Worm (Caenorhabditis elegans) whole organism, young adult: ENCODE results near the gene Y54G11A.2.

Source experiments
- B0019.2 ChIP-seq: fragments of 200-800 bp; sonication (Bioruptor generic); conservative IDR thresholded peaks from 2 replicates; pipeline ENCODE4 v1.3.6; 2022; ENCODE audit warnings: missing genetic modification reagents, missing genetic modification characterization, missing compliant biosample characterization
- B0261.1 ChIP-seq: sonication (generic microtip); optimal IDR thresholded peaks from 2 replicates; lab custom pipeline; 2016; ENCODE audit warnings: mild to moderate bottlenecking, missing genetic modification characterization, moderate library complexity, missing compliant biosample characterization
- C06A6.2 ChIP-seq: fragments of 200-800 bp; sonication (Bioruptor generic); conservative IDR thresholded peaks from 2 replicates; pipeline ENCODE4 v1.3.6; 2022; ENCODE audit warnings: missing genetic modification characterization, missing compliant biosample characterization
- C17E4.6 ChIP-seq: fragments of 200-800 bp; sonication (Bioruptor generic); IDR thresholded peaks from 2 replicates; pipeline ENCODE4 v1.3.6; 2022; ENCODE audit warnings: missing genetic modification reagents, missing genetic modification characterization, missing compliant biosample characterization
- F22D6.2 ChIP-seq: sonication (generic microtip); optimal IDR thresholded peaks from 2 replicates; lab custom pipeline; 2016; ENCODE audit warnings: mild to moderate bottlenecking, missing genetic modification characterization, missing compliant biosample characterization
- F23B12.7 ChIP-seq: sonication (generic microtip); optimal IDR thresholded peaks from 2 replicates; lab custom pipeline; 2017; ENCODE audit warnings: missing genetic modification characterization, mild to moderate bottlenecking, missing compliant biosample characterization, antibody characterized with exemption, moderate library complexity; ENCODE audit not compliant: insufficient read depth
- F49E8.2 ChIP-seq: sonication (generic microtip); optimal IDR thresholded peaks from 3 replicates; lab custom pipeline; 2017; ENCODE audit warnings: missing genetic modification characterization, mild to moderate bottlenecking, missing compliant biosample characterization, antibody characterized with exemption, moderate library complexity; ENCODE audit not compliant: insufficient read depth
- K11D2.4 ChIP-seq: fragments of 200-800 bp; sonication (Bioruptor generic); IDR thresholded peaks from 2 replicates; pipeline ENCODE4 v1.3.6; 2022; ENCODE audit warnings: missing genetic modification reagents, missing genetic modification characterization, missing compliant biosample characterization
- Y53F4B.3 ChIP-seq: fragments of 200-800 bp; sonication (Bioruptor generic); IDR thresholded peaks from 2 replicates; pipeline ENCODE4 v1.3.6; 2022; ENCODE audit warnings: missing genetic modification reagents, missing genetic modification characterization, missing compliant biosample characterization
- Y67H2A.10 ChIP-seq: fragments of 200-800 bp; sonication (Bioruptor generic); conservative IDR thresholded peaks from 2 replicates; pipeline ENCODE4 v1.3.6; 2022; ENCODE audit warnings: missing genetic modification reagents, missing genetic modification characterization, missing compliant biosample characterization
- Y79H2A.3 ChIP-seq: fragments of 200-800 bp; sonication (Bioruptor generic); conservative IDR thresholded peaks from 2 replicates; pipeline ENCODE4 v1.3.6; 2022; ENCODE audit warnings: missing genetic modification reagents, missing genetic modification characterization, missing compliant biosample characterization
- aptf-2 ChIP-seq: fragments of 200-800 bp; sonication (Bioruptor generic); conservative IDR thresholded peaks from 2 replicates; pipeline ENCODE4 v1.3.6; 2022; ENCODE audit warnings: missing genetic modification reagents, missing genetic modification characterization, missing compliant biosample characterization
- atf-7 ChIP-seq: sonication (generic microtip); optimal IDR thresholded peaks from 2 replicates; lab custom pipeline; 2017; ENCODE audit warnings: mild to moderate bottlenecking, missing genetic modification characterization, missing compliant biosample characterization
- attf-5 ChIP-seq: fragments of 200-800 bp; sonication (Bioruptor generic); optimal IDR thresholded peaks from 2 replicates; lab custom pipeline; 2018; ENCODE audit warnings: mild to moderate bottlenecking, missing genetic modification characterization, missing compliant biosample characterization
- attf-6 ChIP-seq: fragments of 200-800 bp; sonication (Bioruptor generic); IDR thresholded peaks from 2 replicates; pipeline ENCODE4 v1.3.6; 2022; ENCODE audit warnings: missing genetic modification reagents, missing genetic modification characterization, missing compliant biosample characterization
- cebp-1 ChIP-seq, 2 experiments: fragments of 200-800 bp in 1 of 2; sonication (Bioruptor generic) in 1 of 2; sonication (generic microtip) in 1 of 2; IDR thresholded peaks in 1 of 2; optimal IDR thresholded peaks in 1 of 2; 2 replicates each; pipeline versions ENCODE4 v1.3.6 to Lab custom; 2017 to 2022; ENCODE audit warnings: missing compliant biosample characterization in 2 of 2, missing genetic modification characterization in 2 of 2, mild to moderate bottlenecking in 1 of 2, missing genetic modification reagents in 1 of 2, moderate library complexity in 1 of 2
- ceh-40 ChIP-seq: fragments of 200-800 bp; sonication (Bioruptor generic); IDR thresholded peaks from 2 replicates; pipeline ENCODE4 v1.3.6; 2022; ENCODE audit warnings: missing genetic modification characterization, missing compliant biosample characterization
- ceh-91 ChIP-seq: fragments of 200-800 bp; sonication (Bioruptor generic); IDR thresholded peaks from 2 replicates; pipeline ENCODE4 v1.3.6; 2022; ENCODE audit warnings: missing genetic modification reagents, missing genetic modification characterization, missing compliant biosample characterization
- dpff-1 ChIP-seq: sonication (generic microtip); optimal IDR thresholded peaks from 2 replicates; lab custom pipeline; 2017; ENCODE audit warnings: mild to moderate bottlenecking, missing genetic modification characterization, missing compliant biosample characterization
- dpl-1 ChIP-seq: fragments of 150-350 bp; optimal IDR thresholded peaks from 2 replicates; lab custom pipeline; 2014; ENCODE audit warnings: missing biosample characterization, missing genetic modification reagents, missing genetic modification characterization
- efl-1 ChIP-seq: fragments of 150-350 bp; optimal IDR thresholded peaks from 2 replicates; lab custom pipeline; 2014; ENCODE audit warnings: missing biosample characterization, missing genetic modification reagents, missing genetic modification characterization
- egrh-3 ChIP-seq: fragments of 200-800 bp; sonication (Bioruptor generic); IDR thresholded peaks from 2 replicates; pipeline ENCODE4 v1.3.6; 2022; ENCODE audit warnings: missing genetic modification reagents, missing genetic modification characterization, missing compliant biosample characterization
- ekl-4 ChIP-seq: fragments of 200-800 bp; sonication (Bioruptor generic); IDR thresholded peaks from 2 replicates; pipeline ENCODE4 v1.3.6; 2022; ENCODE audit warnings: missing genetic modification reagents, missing genetic modification characterization, missing compliant biosample characterization
- ets-4 ChIP-seq: fragments of 200-800 bp; sonication (Bioruptor generic); optimal IDR thresholded peaks from 2 replicates; lab custom pipeline; 2018; ENCODE audit warnings: mild to moderate bottlenecking, missing genetic modification characterization, missing compliant biosample characterization
- fkh-3 ChIP-seq: sonication (generic microtip); optimal IDR thresholded peaks from 2 replicates; lab custom pipeline; 2016; ENCODE audit warnings: mild to moderate bottlenecking, missing genetic modification characterization, missing compliant biosample characterization
- gei-17 ChIP-seq: fragments of 200-800 bp; sonication (Bioruptor generic); optimal IDR thresholded peaks from 2 replicates; lab custom pipeline; 2018; ENCODE audit warnings: mild to moderate bottlenecking, missing genetic modification characterization, missing compliant biosample characterization
- hmg-20 ChIP-seq: fragments of 200-800 bp; sonication (Bioruptor generic); IDR thresholded peaks from 2 replicates; pipeline ENCODE4 v1.3.6; 2022; ENCODE audit warnings: missing genetic modification reagents, missing genetic modification characterization, missing compliant biosample characterization
- hsf-1 ChIP-seq: fragments of 200-800 bp; sonication (Bioruptor generic); IDR thresholded peaks from 2 replicates; pipeline ENCODE4 v1.3.6; 2022; ENCODE audit warnings: missing genetic modification reagents, missing genetic modification characterization, missing compliant biosample characterization
- lin-35 ChIP-seq, 3 experiments: fragments of 150-350 bp in 2 of 3; sonication (generic microtip) in 1 of 3; optimal IDR thresholded peaks; 2 replicates each; lab custom pipeline; 2014 to 2018; ENCODE audit warnings: missing biosample characterization in 3 of 3, missing genetic modification characterization in 3 of 3, missing genetic modification reagents in 3 of 3
- lin-40 ChIP-seq: sonication (generic microtip); optimal IDR thresholded peaks from 2 replicates; lab custom pipeline; 2016; ENCODE audit warnings: missing genetic modification characterization, mild to moderate bottlenecking, missing compliant biosample characterization, missing genotype, missing genetic modification reagents
- lin-54 ChIP-seq: fragments of 200-800 bp; sonication (Bioruptor generic); optimal IDR thresholded peaks from 2 replicates; lab custom pipeline; 2018; ENCODE audit warnings: mild to moderate bottlenecking, missing genetic modification characterization, missing compliant biosample characterization
- lsy-27 ChIP-seq: sonication (generic microtip); optimal IDR thresholded peaks from 2 replicates; lab custom pipeline; 2017; ENCODE audit warnings: missing genetic modification characterization, mild to moderate bottlenecking, missing compliant biosample characterization, antibody characterized with exemption, missing genotype, borderline replicate concordance; ENCODE audit not compliant: insufficient read depth
- madf-3 ChIP-seq: fragments of 200-800 bp; sonication (Bioruptor generic); IDR thresholded peaks from 2 replicates; pipeline ENCODE4 v1.3.6; 2022; ENCODE audit warnings: missing genetic modification reagents, missing genetic modification characterization, missing compliant biosample characterization
- madf-8 ChIP-seq: fragments of 200-800 bp; sonication (Bioruptor generic); conservative IDR thresholded peaks from 2 replicates; pipeline ENCODE4 v1.3.6; 2022; ENCODE audit warnings: missing genetic modification reagents, missing genetic modification characterization, missing compliant biosample characterization
- mxl-1 ChIP-seq: sonication (generic microtip); optimal IDR thresholded peaks from 2 replicates; lab custom pipeline; 2016; ENCODE audit warnings: missing genetic modification characterization, missing compliant biosample characterization
- nfya-1 ChIP-seq: sonication (generic microtip); optimal IDR thresholded peaks from 2 replicates; lab custom pipeline; 2017; ENCODE audit warnings: antibody characterized with exemption, missing compliant biosample characterization, missing genetic modification characterization, borderline replicate concordance; ENCODE audit not compliant: insufficient read depth
- nhr-80 ChIP-seq: sonication (generic microtip); optimal IDR thresholded peaks from 2 replicates; lab custom pipeline; 2016; ENCODE audit warnings: missing genetic modification characterization, missing compliant biosample characterization
- rec-8 ChIP-seq, 2 experiments: sonication (generic microtip); optimal IDR thresholded peaks; 2 replicates each; lab custom pipeline; 2016; ENCODE audit warnings: mild to moderate bottlenecking in 2 of 2, missing genetic modification characterization in 2 of 2, missing genetic modification reagents in 2 of 2, missing genotype in 2 of 2, missing biosample characterization in 1 of 2, missing compliant biosample characterization in 1 of 2, moderate library complexity in 1 of 2
- sdz-38 ChIP-seq: sonication (generic microtip); optimal IDR thresholded peaks from 2 replicates; lab custom pipeline; 2016; ENCODE audit warnings: missing genotype, missing genetic modification characterization, missing compliant biosample characterization
- sea-2 ChIP-seq: fragments of 200-800 bp; sonication (Bioruptor generic); IDR thresholded peaks from 2 replicates; pipeline ENCODE4 v1.3.6; 2022; ENCODE audit warnings: missing genetic modification characterization, missing compliant biosample characterization
- somi-1 ChIP-seq: fragments of 200-800 bp; sonication (Bioruptor generic); optimal IDR thresholded peaks from 2 replicates; lab custom pipeline; 2018; ENCODE audit warnings: mild to moderate bottlenecking, missing genetic modification characterization, missing compliant biosample characterization
- tbp1 ChIP-seq: fragments of 200-800 bp; sonication (Bioruptor generic); optimal IDR thresholded peaks from 2 replicates; lab custom pipeline; 2018; ENCODE audit warnings: mild to moderate bottlenecking, missing genetic modification characterization, missing compliant biosample characterization
- tlf-1 ChIP-seq: fragments of 200-800 bp; sonication (Bioruptor generic); optimal IDR thresholded peaks from 2 replicates; lab custom pipeline; 2018; ENCODE audit warnings: mild to moderate bottlenecking, missing genetic modification characterization, missing compliant biosample characterization
- unc-130 ChIP-seq: sonication (generic microtip); optimal IDR thresholded peaks from 2 replicates; lab custom pipeline; 2016; ENCODE audit warnings: missing genetic modification reagents, missing genetic modification characterization, missing compliant biosample characterization
- unc-62 ChIP-seq: fragments of 150-350 bp; optimal IDR thresholded peaks from 2 replicates; lab custom pipeline; 2014; ENCODE audit warnings: missing biosample characterization, missing genetic modification reagents, missing genetic modification characterization
- xnd-1 ChIP-seq: sonication (generic microtip); optimal IDR thresholded peaks from 2 replicates; lab custom pipeline; 2016; ENCODE audit warnings: missing genotype, missing genetic modification reagents, missing genetic modification characterization, missing compliant biosample characterization
- ztf-18 ChIP-seq: sonication (generic microtip); optimal IDR thresholded peaks from 2 replicates; lab custom pipeline; 2016; ENCODE audit warnings: missing genotype, mild to moderate bottlenecking, missing genetic modification characterization, missing compliant biosample characterization
- ztf-25 ChIP-seq: fragments of 200-800 bp; sonication (Bioruptor generic); IDR thresholded peaks from 2 replicates; pipeline ENCODE4 v1.3.6; 2022; ENCODE audit warnings: missing genetic modification reagents, missing genetic modification characterization, missing compliant biosample characterization

The Y54G11A.2 gene

ce11 chrII:14247227-14247626, 4.9 kb upstream of the Y54G11A.2 start (continued):
- TF ChIP-seq sea-2 (GFP tag; lab: Robert Waterston, UW) (no peak), gei-17 (no peak), madf-8 (GFP tag; lab: Robert Waterston, UW) (peak; percentile 94), lin-40 (tag; lab: Kevin White, UChicago) (no peak), sdz-38 (tag; lab: Kevin White, UChicago) (no peak), aptf-2 (GFP tag; lab: Robert Waterston, UW) (no peak), F49E8.2 (tag; lab: Kevin White, UChicago) (peak; percentile 1), egrh-3 (GFP tag; lab: Robert Waterston, UW) (no peak), madf-3 (peak; percentile 65; the same call in 1 of the 2 replicates), hsf-1 (peak; percentile 57; the same call in 1 of the 2 replicates), B0261.1 (tag; lab: Kevin White, UChicago) (no peak), nfya-1 (tag; lab: Kevin White, UChicago) (no peak), mxl-1 (tag; lab: Kevin White, UChicago) (no peak), ztf-18 (tag; lab: Kevin White, UChicago) (peak; percentile 56), ceh-40 (GFP tag; lab: Robert Waterston, UW) (no peak), attf-6 (GFP tag; lab: Robert Waterston, UW) (peak; percentile 56; the same call in 1 of the 2 replicates), attf-5 (no peak), lin-35 (GFP tag; optimal IDR thresholded peaks at IDR 0.05; lab: Kevin White, UChicago) (no peak), C06A6.2 (GFP tag; lab: Robert Waterston, UW) (no peak), K11D2.4 (GFP tag; lab: Robert Waterston, UW) (no peak), atf-7 (tag; lab: Kevin White, UChicago) (no peak), lin-54 (GFP tag; lab: Kevin White, UChicago) (peak; percentile 89), somi-1 (no peak), Y79H2A.3 (GFP tag; lab: Robert Waterston, UW) (no peak), Y53F4B.3 (GFP tag; lab: Robert Waterston, UW) (no peak), dpl-1 (GFP tag; lab: Kevin White, UChicago) (peak; percentile 63), unc-62 (GFP tag; lab: Kevin White, UChicago) (no peak), Y67H2A.10 (GFP tag; lab: Robert Waterston, UW) (no peak), lsy-27 (tag; lab: Kevin White, UChicago) (no peak), rec-8 (tag; optimal IDR thresholded peaks at IDR 0.05; lab: Kevin White, UChicago) (no peak), ets-4 (GFP tag; lab: Kevin White, UChicago) (no peak), ztf-25 (no peak), fkh-3 (tag; lab: Kevin White, UChicago) (no peak), ceh-91 (GFP tag; lab: Robert Waterston, UW) (peak; percentile 92), ekl-4 (peak; percentile 46; the same call in 1 of the 2 replicates), cebp-1 (GFP tag; IDR thresholded peaks at IDR 0.05; lab: Robert Waterston, UW) (no peak), cebp-1 (tag; optimal IDR thresholded peaks at IDR 0.05; lab: Kevin White, UChicago) (no peak), F23B12.7 (tag; lab: Kevin White, UChicago) (no peak), F22D6.2 (no peak), nhr-80 (tag; lab: Kevin White, UChicago) (no peak), xnd-1 (peak; percentile 92), B0019.2 (GFP tag; lab: Robert Waterston, UW) (peak; percentile 74), tlf-1 (GFP tag; lab: Kevin White, UChicago) (peak; percentile 77), dpff-1 (no peak), tbp1 (GFP tag; lab: Kevin White, UChicago) (peak; percentile 37), unc-130 (GFP tag; lab: Kevin White, UChicago) (no peak), C17E4.6 (0 out of 2 replicates have a peak, but pooled peaks have one; percentile 45), efl-1 (GFP tag; lab: Kevin White, UChicago) (peak; percentile 88), hmg-20 (GFP tag; lab: Robert Waterston, UW) (no peak)
